Worm (Caenorhabditis elegans) whole organism, early embryonic: ENCODE results near the gene zyg-11.

Experiments used
- B0310.2 ChIP-seq: sonication (generic microtip); optimal IDR thresholded peaks from 2 replicates; lab custom pipeline; 2016; ENCODE audit warnings: mild to moderate bottlenecking, missing genetic modification characterization, missing compliant biosample characterization
- F13C5.2 ChIP-seq: sonication (generic microtip); optimal IDR thresholded peaks from 2 replicates; lab custom pipeline; 2017; ENCODE audit warnings: mild to moderate bottlenecking, missing genetic modification characterization, inconsistent platforms, missing compliant biosample characterization
- aly-1 ChIP-seq: sonication (generic microtip); optimal IDR thresholded peaks from 2 replicates; lab custom pipeline; 2016; ENCODE audit warnings: missing genetic modification characterization, missing compliant biosample characterization
- ama-1 ChIP-seq: fragments of 150-350 bp; optimal IDR thresholded peaks from 2 replicates; lab custom pipeline; 2014
- ceh-13 ChIP-seq: fragments of 200-800 bp; sonication (Bioruptor generic); optimal IDR thresholded peaks from 2 replicates; lab custom pipeline; 2018; ENCODE audit warnings: mild to moderate bottlenecking, missing genetic modification characterization, missing compliant biosample characterization
- ets-7 ChIP-seq: sonication (generic microtip); optimal IDR thresholded peaks from 2 replicates; lab custom pipeline; 2016; ENCODE audit warnings: missing genotype, missing genetic modification characterization, missing compliant biosample characterization
- flt-1 ChIP-seq: fragments of 200-800 bp; sonication (Bioruptor generic); IDR thresholded peaks from 2 replicates; pipeline ENCODE4 v1.3.6; 2022; ENCODE audit warnings: missing genetic modification characterization, missing compliant biosample characterization
- hmbx-1 ChIP-seq: sonication (generic microtip); optimal IDR thresholded peaks from 2 replicates; lab custom pipeline; 2016; ENCODE audit warnings: mild to moderate bottlenecking, missing genetic modification characterization, missing compliant biosample characterization
- hmg-4 ChIP-seq: fragments of 200-800 bp; sonication (Bioruptor generic); optimal IDR thresholded peaks from 2 replicates; lab custom pipeline; 2018; ENCODE audit warnings: mild to moderate bottlenecking, missing genetic modification characterization, missing compliant biosample characterization
- hnd-1 ChIP-seq: sonication (generic microtip); optimal IDR thresholded peaks from 2 replicates; lab custom pipeline; 2016; ENCODE audit warnings: missing genetic modification characterization, missing compliant biosample characterization
- pes-1 ChIP-seq: fragments of 200-800 bp; sonication (Bioruptor generic); IDR thresholded peaks from 2 replicates; pipeline ENCODE4 v1.3.6; 2022; ENCODE audit warnings: missing genetic modification reagents, missing genetic modification characterization, missing compliant biosample characterization
- sea-1 ChIP-seq: fragments of 200-800 bp; sonication (Bioruptor generic); conservative IDR thresholded peaks from 2 replicates; pipeline ENCODE4 v1.3.6; 2022; ENCODE audit warnings: missing genetic modification characterization, missing compliant biosample characterization
- tbx-37 ChIP-seq: fragments of 200-800 bp; sonication (Bioruptor generic); conservative IDR thresholded peaks from 2 replicates; pipeline ENCODE4 v1.3.6; 2022; ENCODE audit warnings: missing genetic modification reagents, missing genetic modification characterization, missing compliant biosample characterization
- tra-4 ChIP-seq: sonication (generic microtip); optimal IDR thresholded peaks from 2 replicates; lab custom pipeline; 2017; ENCODE audit warnings: missing genetic modification characterization, missing compliant biosample characterization

DNA sequence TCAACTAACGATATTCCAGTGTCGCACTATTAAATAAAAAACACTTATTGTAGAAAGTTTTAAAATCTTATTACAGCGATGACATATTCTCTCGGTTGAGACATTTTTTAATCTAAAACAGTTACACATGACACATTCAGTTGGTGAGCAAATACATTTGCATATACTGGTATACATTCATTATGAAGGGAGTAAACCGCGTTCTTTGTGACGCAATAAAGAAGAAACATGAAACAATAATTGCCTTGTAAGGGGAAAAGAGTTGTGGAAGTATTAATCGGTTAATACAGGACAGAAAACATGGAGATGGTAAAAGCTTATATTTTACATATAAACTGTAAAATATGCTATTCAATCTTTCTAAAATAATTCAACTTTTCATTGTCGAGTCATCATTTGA lies 33.9 kb downstream of the zyg-11 start:
- TF ChIP-seq flt-1 (GFP tag; lab: Robert Waterston, UW) (no peak), ama-1 (lab: Kevin White, UChicago) (no peak), F13C5.2 (tag; lab: Kevin White, UChicago) (no peak), hmg-4 (no peak), pes-1 (no peak), B0310.2 (tag; lab: Kevin White, UChicago) (no peak), hmbx-1 (tag; lab: Kevin White, UChicago) (no peak), tbx-37 (no peak), ets-7 (tag; lab: Kevin White, UChicago) (no peak), sea-1 (no peak), ceh-13 (GFP tag; lab: Kevin White, UChicago) (no peak), aly-1 (no peak), tra-4 (no peak), hnd-1 (tag; lab: Kevin White, UChicago) (no peak)
